Fruit fly (Drosophila melanogaster) Kc167 (cell line): Measurements from ENCODE around the gene OdsH.

Experiments used
- Myc ChIP-seq: fragments of >200 bp; optimal IDR thresholded peaks from 2 replicates; lab custom pipeline; 2017; ENCODE audit warnings: missing external identifiers
- Sin3A ChIP-seq: fragments of >200 bp; optimal IDR thresholded peaks from 2 replicates; lab custom pipeline; 2018; ENCODE audit warnings: missing external identifiers
- h ChIP-seq: fragments of >200 bp; optimal IDR thresholded peaks from 3 replicates; lab custom pipeline; 2018; ENCODE audit warnings: missing external identifiers
- insv ChIP-seq: fragments of >200 bp; optimal IDR thresholded peaks from 3 replicates; lab custom pipeline; 2018; ENCODE audit warnings: missing external identifiers
- psq ChIP-seq: fragments of >200 bp; optimal IDR thresholded peaks from 2 replicates; lab custom pipeline; 2017; ENCODE audit warnings: missing external identifiers
- ttk ChIP-seq: sonication (Bioruptor generic); optimal IDR thresholded peaks from 2 replicates; lab custom pipeline; 2017; ENCODE audit warnings: missing external identifiers

Gene OdsH

DNA sequence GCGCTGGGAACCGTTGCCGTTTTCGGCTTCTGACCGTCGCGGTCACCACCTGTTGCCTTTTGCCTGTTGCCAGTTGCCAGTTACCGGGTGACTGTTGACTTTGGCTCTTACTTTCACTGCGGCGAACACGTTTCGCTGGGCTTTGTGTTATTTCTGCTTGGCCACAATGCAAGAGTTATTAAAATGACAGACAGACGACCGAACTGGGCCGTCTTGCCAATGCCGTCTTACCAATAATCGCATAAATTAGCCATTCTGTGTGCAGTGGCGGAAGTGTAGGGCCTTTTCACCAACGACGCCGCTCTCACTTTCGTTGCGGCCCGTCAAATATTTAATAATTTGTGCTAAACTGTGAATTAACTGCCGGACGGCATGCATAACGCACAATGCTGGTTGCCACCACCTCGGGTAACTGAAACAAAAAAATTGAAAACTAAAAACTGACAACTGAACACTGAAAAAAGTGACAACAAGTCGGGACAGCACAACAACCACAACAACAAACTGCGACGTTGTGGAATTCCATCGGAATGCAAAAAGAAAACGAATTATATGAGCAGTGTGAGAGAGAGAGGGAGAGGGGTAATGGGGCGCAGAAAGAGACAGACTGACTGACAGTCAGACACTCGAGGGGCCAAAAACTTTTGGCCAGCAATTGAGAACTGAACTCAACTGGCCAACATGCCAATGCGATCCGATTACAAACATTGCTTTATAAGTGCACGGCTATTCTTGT is 37.7 kb downstream of the OdsH start:
- TF ChIP-seq h (lab: Kevin White, UChicago) (no peak), Myc (no peak), Sin3A (lab: Kevin White, UChicago) (no peak), psq (lab: Kevin White, UChicago) (no peak), insv (no peak), ttk (lab: Kevin White, UChicago) (no peak)

DNA sequence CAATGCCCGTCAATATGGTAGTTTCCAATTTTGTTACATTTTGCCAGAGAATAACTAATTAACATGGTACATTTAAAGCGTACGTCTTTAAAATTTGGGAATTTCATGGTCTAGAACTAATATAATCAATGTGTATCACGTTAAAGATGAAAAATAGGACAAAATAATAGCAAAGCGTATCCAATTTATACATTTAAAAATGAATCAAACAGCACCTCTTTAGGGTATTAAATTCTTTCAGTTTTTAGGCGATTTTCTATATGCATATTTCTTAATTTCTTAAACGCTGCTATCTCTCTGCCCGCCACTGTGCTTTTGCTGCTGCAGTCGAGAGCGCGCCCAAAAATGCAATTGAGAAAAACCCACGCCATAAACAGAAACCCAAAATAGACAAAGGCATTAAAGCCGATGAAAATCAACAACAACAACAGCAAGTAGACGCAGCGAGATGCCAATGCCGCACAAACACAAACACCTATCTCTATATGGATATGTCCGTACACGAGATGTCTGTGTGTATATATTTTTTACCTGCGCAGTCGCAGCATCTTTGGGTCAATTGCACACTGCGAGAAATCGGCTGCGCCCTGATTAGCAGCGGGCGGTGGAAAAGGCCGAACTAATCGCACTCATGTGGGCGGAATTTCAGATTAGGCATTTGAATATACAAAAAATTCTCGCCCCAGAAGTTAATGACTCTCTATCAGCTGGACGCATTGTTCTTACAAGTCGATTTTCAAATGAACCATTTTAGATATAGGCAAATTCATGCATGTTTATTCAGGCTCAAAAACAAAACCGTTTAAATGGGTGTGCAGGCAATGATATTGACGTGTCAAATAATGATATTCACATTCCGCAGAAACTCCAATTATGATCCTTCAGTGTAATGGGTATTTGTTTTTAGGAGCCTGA is 38.5 kb downstream of the OdsH start:
- TF ChIP-seq psq (lab: Kevin White, UChicago) (no peak), ttk (lab: Kevin White, UChicago) (no peak), Myc (no peak), insv (no peak), Sin3A (lab: Kevin White, UChicago) (no peak), h (lab: Kevin White, UChicago) (no peak)

- TF ChIP-seq ttk (lab: Kevin White, UChicago) (no peak), h (lab: Kevin White, UChicago) (no peak), insv (no peak), Sin3A (lab: Kevin White, UChicago) (no peak), psq (lab: Kevin White, UChicago) (no peak), Myc (no peak)
Measured at dm6 chrX:17830211-17830616, 39.4 kb downstream of the OdsH start.

DNA sequence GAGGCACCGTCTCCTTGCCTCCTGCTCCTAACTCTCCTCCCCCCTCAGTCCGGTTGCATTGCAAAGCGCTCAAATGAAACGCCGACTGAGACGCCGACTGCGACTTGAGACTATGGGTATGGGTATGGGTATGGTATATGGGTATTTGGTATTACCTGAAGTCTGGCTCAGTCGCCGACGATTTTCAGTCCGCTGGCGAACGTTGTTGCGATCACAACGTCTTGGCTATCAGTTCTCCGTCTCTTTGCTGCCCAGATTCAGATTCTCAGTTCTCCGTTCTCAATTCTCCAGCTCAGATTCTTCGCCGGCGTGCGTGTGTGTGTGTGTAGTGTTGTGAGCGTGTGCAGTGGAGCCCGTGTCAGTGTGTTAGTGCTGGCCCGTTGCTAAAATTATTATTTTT is 39.8 kb downstream of the OdsH start, which contains the start of gene CG6398:
CG6398 (plus strand) TSS at position 185 of the 400 bp plus-strand sequence.
- TF ChIP-seq h (lab: Kevin White, UChicago) (no peak), psq (lab: Kevin White, UChicago) (no peak), ttk (lab: Kevin White, UChicago) (no peak), Myc (no peak), Sin3A (lab: Kevin White, UChicago) (no peak), insv (no peak)

- TF ChIP-seq psq (lab: Kevin White, UChicago) (no peak), insv (no peak), ttk (lab: Kevin White, UChicago) (no peak), Sin3A (lab: Kevin White, UChicago) (no peak), Myc (no peak), h (lab: Kevin White, UChicago) (no peak)
Measured at dm6 chrX:17832163-17833014, 41.6 kb downstream of the OdsH start.

- TF ChIP-seq Sin3A (lab: Kevin White, UChicago), result no peak
- no peak for TF ChIP-seq ttk (lab: Kevin White, UChicago)
- TF ChIP-seq psq (lab: Kevin White, UChicago), result no peak
- no peak for TF ChIP-seq Myc
- TF ChIP-seq h (lab: Kevin White, UChicago), result no peak
- no peak for TF ChIP-seq insv
Measured at dm6 chrX:17833986-17834385, 43.2 kb downstream of the OdsH start.

- TF ChIP-seq Myc (no peak), h (lab: Kevin White, UChicago) (no peak), insv (no peak), ttk (lab: Kevin White, UChicago) (no peak), Sin3A (lab: Kevin White, UChicago) (no peak), psq (lab: Kevin White, UChicago) (no peak)
Measured at dm6 chrX:17834754-17835153, 43.9 kb downstream of the OdsH start.

DNA sequence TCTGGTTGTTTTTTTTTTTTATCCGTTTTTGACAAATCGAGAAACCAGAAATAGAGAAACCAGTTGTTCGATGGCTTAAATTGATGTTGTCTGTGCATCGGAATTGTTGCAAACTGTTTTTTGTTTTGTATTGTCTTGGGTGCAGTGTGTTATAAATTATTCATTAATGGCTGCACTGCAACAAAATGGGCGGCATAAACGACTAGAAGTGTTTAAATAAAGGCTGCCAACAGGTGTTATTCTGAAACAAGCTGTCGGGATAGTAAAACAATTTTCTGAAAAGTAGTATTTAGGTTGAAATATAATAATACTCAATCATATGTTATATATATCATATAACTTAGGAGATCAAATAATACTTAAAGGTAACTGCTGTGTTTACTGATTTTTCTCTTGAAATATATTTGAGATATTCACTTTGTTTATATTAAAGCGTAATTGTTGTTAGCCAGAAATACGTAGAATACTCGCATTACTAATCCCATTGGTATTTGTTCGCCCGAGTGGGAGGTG is 45.7 kb downstream of the OdsH start:
- no peak for TF ChIP-seq ttk (lab: Kevin White, UChicago)

DNA sequence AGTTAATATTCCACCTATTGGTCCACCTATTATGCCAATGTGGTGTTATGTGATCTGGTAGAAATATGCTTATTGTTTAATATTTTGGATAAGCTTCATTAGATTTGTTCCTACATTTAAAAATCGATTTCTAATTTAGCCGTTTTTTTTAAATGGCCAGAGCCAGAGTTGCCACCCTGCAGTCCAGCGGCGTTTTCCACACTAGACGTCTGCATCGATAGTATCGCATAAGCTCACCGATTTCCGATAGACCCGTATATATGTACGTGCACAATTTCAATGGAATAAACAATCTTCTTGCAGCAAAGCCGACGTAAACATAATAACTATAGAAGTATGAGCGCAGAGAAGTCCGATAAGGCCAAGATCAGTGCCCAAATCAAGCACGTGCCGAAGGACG is 51.1 kb downstream of the OdsH start, which contains the start of gene Taf9:
Taf9 (plus strand) TSS at position 239 of the 400 bp plus-strand sequence.
- no peak for TF ChIP-seq ttk (lab: Kevin White, UChicago)
- TF ChIP-seq Myc, result no peak
- TF ChIP-seq h (lab: Kevin White, UChicago), result no peak
- TF ChIP-seq psq (lab: Kevin White, UChicago), result no peak
- TF ChIP-seq Sin3A (lab: Kevin White, UChicago), result no peak
- no peak for TF ChIP-seq insv

dm6 chrX:17844623-17845022 is 53.8 kb downstream of the OdsH start, which contains the start of the genes CG8142 and Ucp4A:
Gene CG8142 (minus strand): TSS chrX:17844704.
Gene Ucp4A (plus strand): TSS chrX:17844949.
- no peak for TF ChIP-seq psq (lab: Kevin White, UChicago)
- TF ChIP-seq insv, result no peak
- no peak for TF ChIP-seq ttk (lab: Kevin White, UChicago)
- no peak for TF ChIP-seq h (lab: Kevin White, UChicago)
- no peak for TF ChIP-seq Sin3A (lab: Kevin White, UChicago)
- no peak for TF ChIP-seq Myc

dm6 chrX:17845820-17846379 is 55.1 kb downstream of the OdsH start:
- TF ChIP-seq insv (no peak), ttk (lab: Kevin White, UChicago) (no peak), psq (lab: Kevin White, UChicago) (no peak), h (lab: Kevin White, UChicago) (no peak), Myc (no peak), Sin3A (lab: Kevin White, UChicago) (no peak)
